Fruit fly (Drosophila melanogaster) whole organism, embryonic: ENCODE measurements around the gene Ugt35A1.

ENCODE experiments used
- Abd-B ChIP-seq: fragments of 200-800 bp; sonication (Bioruptor generic); optimal IDR thresholded peaks from 2 replicates; lab custom pipeline; 2018; ENCODE audit warnings: missing biosample characterization, mild to moderate bottlenecking, missing genetic modification characterization, moderate library complexity
- Aef1 ChIP-seq: fragments of 200-800 bp; sonication (Bioruptor generic); IDR thresholded peaks from 3 replicates; pipeline ENCODE4 v1.3.6; 2022; ENCODE audit warnings: missing biosample characterization, missing genetic modification characterization
- Bdp1 ChIP-seq: fragments of 200-800 bp; sonication (Bioruptor generic); optimal IDR thresholded peaks from 3 replicates; lab custom pipeline; 2016; ENCODE audit warnings: missing biosample characterization, missing genetic modification characterization
- CG11695 ChIP-seq: fragments of 200-800 bp; sonication (Bioruptor generic); IDR thresholded peaks from 3 replicates; pipeline ENCODE4 v1.3.6; 2022; ENCODE audit warnings: missing biosample characterization, missing genetic modification characterization
- CG12071 ChIP-seq: fragments of 200-800 bp; sonication (Bioruptor generic); optimal IDR thresholded peaks from 3 replicates; lab custom pipeline; 2018; ENCODE audit warnings: missing biosample characterization, mild to moderate bottlenecking, missing genetic modification characterization
- CG12299 ChIP-seq: fragments of 200-800 bp; sonication (Bioruptor generic); optimal IDR thresholded peaks from 2 replicates; lab custom pipeline; 2018; ENCODE audit warnings: missing biosample characterization, mild to moderate bottlenecking, missing genetic modification characterization
- CG12659 ChIP-seq: fragments of 200-800 bp; sonication (Bioruptor generic); optimal IDR thresholded peaks from 3 replicates; lab custom pipeline; 2017; ENCODE audit warnings: mild to moderate bottlenecking, missing biosample characterization, missing genetic modification reagents, missing genetic modification characterization
- CG12942 ChIP-seq: fragments of 200-800 bp; sonication (Bioruptor generic); optimal IDR thresholded peaks from 3 replicates; lab custom pipeline; 2016; ENCODE audit warnings: missing biosample characterization, missing genetic modification characterization
- CG14441 ChIP-seq: fragments of 200-800 bp; sonication (Bioruptor generic); IDR thresholded peaks from 2 replicates; pipeline ENCODE4 v1.3.6; 2022; ENCODE audit warnings: missing biosample characterization, missing genetic modification characterization
- CG14965 ChIP-seq: fragments of 200-800 bp; sonication (Bioruptor generic); optimal IDR thresholded peaks from 2 replicates; lab custom pipeline; 2016; ENCODE audit warnings: missing biosample characterization, missing genetic modification characterization, borderline replicate concordance
- CG30431 ChIP-seq: fragments of 200-800 bp; sonication (Bioruptor generic); optimal IDR thresholded peaks from 2 replicates; lab custom pipeline; 2017; ENCODE audit warnings: missing biosample characterization, missing genetic modification characterization
- CG32772 ChIP-seq: fragments of 200-800 bp; sonication (Bioruptor generic); IDR thresholded peaks from 2 replicates; pipeline ENCODE4 v1.3.6; 2022; ENCODE audit warnings: missing biosample characterization, missing genetic modification characterization
- CG3407 ChIP-seq: fragments of 200-800 bp; sonication (Bioruptor generic); optimal IDR thresholded peaks from 2 replicates; lab custom pipeline; 2018; ENCODE audit warnings: missing biosample characterization, mild to moderate bottlenecking, missing genetic modification characterization
- CG3838 ChIP-seq: fragments of 200-800 bp; sonication (Bioruptor generic); optimal IDR thresholded peaks from 3 replicates; lab custom pipeline; 2016; ENCODE audit warnings: missing biosample characterization, missing genetic modification characterization
- CG4707 ChIP-seq: fragments of 200-800 bp; sonication (Bioruptor generic); optimal IDR thresholded peaks from 2 replicates; lab custom pipeline; 2018; ENCODE audit warnings: missing biosample characterization, mild to moderate bottlenecking, missing genetic modification characterization, moderate library complexity
- CG6175 ChIP-seq: fragments of 200-800 bp; sonication (Bioruptor generic); IDR thresholded peaks from 3 replicates; pipeline ENCODE4 v1.3.6; 2022; ENCODE audit warnings: missing biosample characterization, missing genetic modification characterization
- CG6765 ChIP-seq: fragments of 200-800 bp; sonication (Bioruptor generic); optimal IDR thresholded peaks from 3 replicates; lab custom pipeline; 2017; ENCODE audit warnings: missing biosample characterization, mild to moderate bottlenecking, missing genetic modification characterization
- CG6813 ChIP-seq: fragments of 200-800 bp; sonication (Bioruptor generic); optimal IDR thresholded peaks from 2 replicates; lab custom pipeline; 2017; ENCODE audit warnings: missing biosample characterization, missing genetic modification characterization, mild to moderate bottlenecking, moderate library complexity, missing genetic modification reagents
- CG8359 ChIP-seq: fragments of 200-800 bp; sonication (Bioruptor generic); optimal IDR thresholded peaks from 2 replicates; lab custom pipeline; 2017; ENCODE audit warnings: missing biosample characterization, mild to moderate bottlenecking, missing genetic modification characterization, borderline replicate concordance
- CG8765 ChIP-seq: fragments of 200-800 bp; sonication (Bioruptor generic); IDR thresholded peaks from 2 replicates; pipeline ENCODE4 v1.3.6; 2022; ENCODE audit warnings: missing biosample characterization, missing genetic modification characterization
- CG8944 ChIP-seq: fragments of 200-800 bp; sonication (Bioruptor generic); optimal IDR thresholded peaks from 3 replicates; lab custom pipeline; 2016; ENCODE audit warnings: missing biosample characterization, missing genetic modification characterization
- CG9727 ChIP-seq: fragments of 200-800 bp; sonication (Bioruptor generic); optimal IDR thresholded peaks from 3 replicates; lab custom pipeline; 2017; ENCODE audit warnings: missing biosample characterization, mild to moderate bottlenecking, missing genetic modification characterization
- Doc2 ChIP-seq: fragments of 200-800 bp; sonication (Bioruptor generic); IDR thresholded peaks from 2 replicates; pipeline ENCODE4 v1.3.6; 2022; ENCODE audit warnings: missing biosample characterization, missing genetic modification characterization
- Fer3 ChIP-seq: fragments of 200-800 bp; sonication (Bioruptor generic); optimal IDR thresholded peaks from 2 replicates; lab custom pipeline; 2018; ENCODE audit warnings: missing biosample characterization, mild to moderate bottlenecking, missing genetic modification characterization, moderate library complexity
- Hand ChIP-seq: fragments of 200-800 bp; sonication (Bioruptor generic); optimal IDR thresholded peaks from 2 replicates; lab custom pipeline; 2017; ENCODE audit warnings: mild to moderate bottlenecking, missing biosample characterization, missing genetic modification reagents, missing genetic modification characterization
- Hey ChIP-seq: fragments of 200-800 bp; sonication (Bioruptor generic); optimal IDR thresholded peaks from 3 replicates; lab custom pipeline; 2018; ENCODE audit warnings: missing biosample characterization, mild to moderate bottlenecking, missing genetic modification characterization
- Hr3 ChIP-seq: fragments of 200-800 bp; sonication (Bioruptor generic); optimal IDR thresholded peaks from 3 replicates; lab custom pipeline; 2016; ENCODE audit warnings: missing biosample characterization, missing genetic modification characterization
- Kr ChIP-seq: fragments of 200-800 bp; sonication (Bioruptor generic); optimal IDR thresholded peaks from 2 replicates; lab custom pipeline; 2017; ENCODE audit warnings: missing biosample characterization, mild to moderate bottlenecking, missing genetic modification characterization
- Nf-YA ChIP-seq: fragments of 200-800 bp; sonication (Bioruptor generic); IDR thresholded peaks from 2 replicates; pipeline ENCODE4 v1.3.6; 2022; ENCODE audit warnings: missing biosample characterization, missing genetic modification characterization
- Ravus ChIP-seq: fragments of 200-800 bp; sonication (Bioruptor generic); IDR thresholded peaks from 2 replicates; pipeline ENCODE4 v1.3.6; 2022; ENCODE audit warnings: missing biosample characterization, missing genetic modification characterization
- Rx ChIP-seq: fragments of 200-800 bp; sonication (Bioruptor generic); IDR thresholded peaks from 2 replicates; pipeline ENCODE4 v1.3.6; 2022; ENCODE audit warnings: missing biosample characterization, missing genetic modification characterization
- Spps ChIP-seq: fragments of 200-800 bp; sonication (Bioruptor generic); optimal IDR thresholded peaks from 2 replicates; lab custom pipeline; 2018; ENCODE audit warnings: missing biosample characterization, mild to moderate bottlenecking, missing genetic modification characterization
- Ssrp ChIP-seq: fragments of 200-800 bp; sonication (Bioruptor generic); optimal IDR thresholded peaks from 2 replicates; lab custom pipeline; 2018; ENCODE audit warnings: missing biosample characterization, mild to moderate bottlenecking, missing genetic modification characterization, moderate library complexity
- abd-A ChIP-seq: fragments of 200-800 bp; sonication (Bioruptor generic); optimal IDR thresholded peaks from 3 replicates; lab custom pipeline; 2019; ENCODE audit warnings: missing biosample characterization, mild to moderate bottlenecking, missing genetic modification characterization, moderate library complexity
- az2 ChIP-seq: fragments of 200-800 bp; sonication (Bioruptor generic); optimal IDR thresholded peaks from 3 replicates; lab custom pipeline; 2016; ENCODE audit warnings: missing biosample characterization, missing genetic modification characterization
- crol ChIP-seq: fragments of 200-800 bp; sonication (Bioruptor generic); IDR thresholded peaks from 2 replicates; pipeline ENCODE4 v1.3.6; 2022; ENCODE audit warnings: missing biosample characterization, missing genetic modification characterization
- crp ChIP-seq, 2 experiments: fragments of 200-800 bp; sonication (Bioruptor generic); optimal IDR thresholded peaks; 2 replicates in 1 of 2; 3 replicates in 1 of 2; lab custom pipeline; 2017; ENCODE audit warnings: missing biosample characterization in 2 of 2, missing genetic modification characterization in 2 of 2, mild to moderate bottlenecking in 1 of 2, moderate library complexity in 1 of 2
- dati ChIP-seq: fragments of 200-800 bp; sonication (Bioruptor generic); IDR thresholded peaks from 2 replicates; pipeline ENCODE4 v1.3.6; 2022; ENCODE audit warnings: missing biosample characterization, missing genetic modification characterization
- hbn ChIP-seq: fragments of 200-800 bp; sonication (Bioruptor generic); IDR thresholded peaks from 2 replicates; pipeline ENCODE4 v1.3.6; 2022; ENCODE audit warnings: missing biosample characterization, missing genetic modification characterization; ENCODE audit not compliant: partially characterized antibody
- ind ChIP-seq: fragments of 200-800 bp; sonication (Bioruptor generic); optimal IDR thresholded peaks from 3 replicates; lab custom pipeline; 2016; ENCODE audit warnings: missing biosample characterization, missing genetic modification characterization
- mirr ChIP-seq: fragments of 200-800 bp; sonication (Bioruptor generic); optimal IDR thresholded peaks from 3 replicates; lab custom pipeline; 2018; ENCODE audit warnings: missing biosample characterization, mild to moderate bottlenecking, missing genetic modification characterization
- oc ChIP-seq: fragments of 200-800 bp; sonication (Bioruptor generic); optimal IDR thresholded peaks from 2 replicates; lab custom pipeline; 2018; ENCODE audit warnings: missing biosample characterization, mild to moderate bottlenecking, missing genetic modification characterization, moderate library complexity
- run ChIP-seq: fragments of 200-800 bp; sonication (Bioruptor generic); optimal IDR thresholded peaks from 3 replicates; lab custom pipeline; 2018; ENCODE audit warnings: missing biosample characterization, mild to moderate bottlenecking, missing genetic modification characterization
- sna ChIP-seq: fragments of 200-800 bp; sonication (Bioruptor generic); IDR thresholded peaks from 2 replicates; pipeline ENCODE4 v1.3.6; 2022; ENCODE audit warnings: missing biosample characterization, missing genetic modification characterization; ENCODE audit not compliant: partially characterized antibody
- ssp ChIP-seq: fragments of 200-800 bp; sonication (Bioruptor generic); IDR thresholded peaks from 2 replicates; pipeline ENCODE4 v1.3.6; 2022; ENCODE audit warnings: missing biosample characterization, missing genetic modification characterization
- tap ChIP-seq: fragments of 200-800 bp; optimal IDR thresholded peaks from 3 replicates; lab custom pipeline; 2019; ENCODE audit warnings: missing biosample characterization, mild to moderate bottlenecking, missing genetic modification characterization, moderate library complexity
- ttk ChIP-seq: fragments of 200-800 bp; sonication (Bioruptor generic); IDR thresholded peaks from 2 replicates; pipeline ENCODE4 v2.1.2; 2022; ENCODE audit warnings: missing biosample characterization, missing genetic modification characterization
- wor ChIP-seq: fragments of 200-800 bp; sonication (Bioruptor generic); IDR thresholded peaks from 2 replicates; pipeline ENCODE4 v1.3.6; 2022; ENCODE audit warnings: missing biosample characterization, missing genetic modification characterization
- zfh2 ChIP-seq: fragments of 200-800 bp; sonication (Bioruptor generic); optimal IDR thresholded peaks from 2 replicates; lab custom pipeline; 2016; ENCODE audit warnings: missing biosample characterization, missing genetic modification characterization

Gene Ugt35A1

DNA sequence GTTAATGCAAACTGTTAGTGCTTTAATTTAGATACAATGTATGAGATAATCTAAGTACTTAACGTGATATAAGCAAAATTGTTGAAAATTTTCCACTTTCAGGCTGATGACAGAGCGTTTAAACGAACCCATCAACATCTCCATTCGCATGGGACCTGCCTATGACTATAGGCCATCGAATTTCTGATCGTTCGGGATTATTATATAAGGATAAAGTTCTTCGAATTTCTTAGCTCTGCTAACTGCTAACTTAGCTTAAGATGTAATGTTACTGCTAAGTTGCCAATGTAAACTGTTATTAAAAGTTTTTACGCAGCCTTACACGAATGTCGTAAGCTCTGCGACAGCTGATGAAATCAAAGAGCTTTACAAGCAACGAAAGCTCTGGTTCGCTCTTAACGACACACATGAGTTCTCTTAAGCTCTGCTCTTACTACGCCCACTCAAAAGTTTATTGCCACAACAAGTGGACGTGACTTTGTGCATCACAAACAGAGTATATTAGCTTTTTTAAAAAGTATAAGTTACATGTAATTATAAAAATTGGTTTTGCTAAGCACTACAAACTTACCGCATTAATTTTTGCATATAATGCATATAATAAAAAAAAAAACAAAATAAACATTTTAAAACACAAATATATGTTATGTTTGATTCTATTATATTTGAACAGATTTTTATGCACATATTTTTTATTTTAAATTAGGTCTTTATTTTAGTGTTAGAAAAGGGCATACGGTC is 24.4 kb upstream of the Ugt35A1 start (continued):
- TF ChIP-seq CG14441 (peak; percentile 98), CG30431 (GFP tag; lab: Kevin White, UChicago) (peak; percentile 97), tap (tag; lab: Kevin White, UChicago) (peak; percentile 89), abd-A (tag; lab: Kevin White, UChicago) (peak; percentile 98), CG3838 (peak; percentile 94), sna (no peak), Kr (GFP tag; lab: Kevin White, UChicago) (no peak), Hey (tag; lab: Kevin White, UChicago) (peak; percentile 72), ttk (GFP tag; lab: Robert Waterston, UW) (peak; percentile 98), oc (peak; percentile 97), CG6813 (peak; percentile 97), CG8765 (GFP tag; lab: Robert Waterston, UW) (peak; percentile 87), Aef1 (GFP tag; lab: Robert Waterston, UW) (peak; percentile 98), ssp (peak; percentile 95), Bdp1 (GFP tag; lab: Kevin White, UChicago) (peak; percentile 80), CG12659 (GFP tag; lab: Kevin White, UChicago) (peak; percentile 99), Abd-B (GFP tag; lab: Kevin White, UChicago) (peak; percentile 100), Hand (GFP tag; lab: Kevin White, UChicago) (peak; percentile 97), CG6765 (GFP tag; lab: Kevin White, UChicago) (peak; percentile 98), mirr (GFP tag; lab: Kevin White, UChicago) (peak; percentile 68), crol (GFP tag; lab: Robert Waterston, UW) (peak; percentile 73), zfh2 (peak; percentile 94), Fer3 (peak; percentile 98), Ssrp (tag; lab: Kevin White, UChicago) (peak; percentile 100), ind (GFP tag; lab: Kevin White, UChicago) (peak; percentile 98), Rx (GFP tag; lab: Robert Waterston, UW) (peak; percentile 90), az2 (GFP tag; lab: Kevin White, UChicago) (peak; percentile 96), wor (peak; percentile 99), CG9727 (peak; percentile 100), Doc2 (peak; percentile 93), CG8944 (GFP tag; lab: Kevin White, UChicago) (peak; percentile 78), CG4707 (peak; percentile 82), Hr3 (GFP tag; lab: Kevin White, UChicago) (peak; percentile 99), CG12942 (peak; percentile 95), CG14965 (GFP tag; lab: Kevin White, UChicago) (no peak), CG11695 (peak; percentile 99), crp (GFP tag; optimal IDR thresholded peaks at IDR 0.05; lab: Kevin White, UChicago) (peak in 1 of 2 experiments; percentile 74), Nf-YA (GFP tag; lab: Robert Waterston, UW) (peak; percentile 96), CG12071 (GFP tag; lab: Kevin White, UChicago) (peak; percentile 91), CG6175 (peak; percentile 95; the same call in 2 of the 3 replicates), Ravus (peak; percentile 94), run (tag; lab: Kevin White, UChicago) (peak; percentile 98), CG32772 (GFP tag; lab: Robert Waterston, UW) (peak; percentile 98), hbn (GFP tag; lab: Robert Waterston, UW) (no peak), CG3407 (GFP tag; lab: Kevin White, UChicago) (peak; percentile 96), CG12299 (tag; lab: Kevin White, UChicago) (peak; percentile 97), dati (GFP tag; lab: Robert Waterston, UW) (peak; percentile 90), Spps (tag; lab: Kevin White, UChicago) (peak; percentile 94), CG8359 (GFP tag; lab: Kevin White, UChicago) (peak; percentile 93)
